Worm (Caenorhabditis elegans): ENCODE measurements around the gene mec-14.

ce11 chrIII:7199467-7199866, 6.7 kb upstream of the mec-14 start:
- TF ChIP-seq T22C8.4 (GFP tag; IDR thresholded peaks at IDR 0.05), result no peak
- TF ChIP-seq tab-1 (GFP tag; IDR thresholded peaks at IDR 0.05), result no peak
- no peak for TF ChIP-seq flt-1 (GFP tag; IDR thresholded peaks at IDR 0.05)
- TF ChIP-seq ztf-23 (GFP tag; IDR thresholded peaks at IDR 0.05), result no peak
- TF ChIP-seq med-1 (GFP tag; optimal IDR thresholded peaks at IDR 0.05; ENCODE audit: insufficient read depth), result no peak
- TF ChIP-seq cog-1 (tag; optimal IDR thresholded peaks at IDR 0.05), result no peak
